Fruit fly (Drosophila melanogaster): ENCODE results near the gene crp.

DNA sequence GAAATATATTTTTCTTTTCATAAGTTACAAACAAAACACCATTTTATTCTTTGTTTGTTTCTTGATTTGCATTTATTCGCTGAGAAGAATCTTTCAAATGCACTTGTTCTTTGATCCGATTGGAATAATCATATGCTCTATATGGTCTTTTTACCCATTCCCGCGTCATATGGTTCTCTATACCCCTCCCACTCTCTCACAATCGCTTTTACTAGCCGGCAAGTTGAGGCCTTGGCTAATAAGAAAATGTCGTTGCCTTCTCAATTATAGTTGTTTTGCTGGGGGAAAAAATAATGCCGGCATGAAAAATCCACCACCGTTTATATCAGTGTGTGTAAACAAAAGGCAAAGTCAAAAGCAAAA, 18.7 kb downstream of the crp start:
- TF ChIP-seq usp (GFP tag; optimal IDR thresholded peaks at IDR 0.05) (no peak), psq (GFP tag; optimal IDR thresholded peaks at IDR 0.05) (no peak), Hnf4 (GFP tag; optimal IDR thresholded peaks at IDR 0.05) (no peak), Jra (GFP tag; optimal IDR thresholded peaks at IDR 0.05) (no peak), Dfd (GFP tag; optimal IDR thresholded peaks at IDR 0.05) (no peak), lola (GFP tag; optimal IDR thresholded peaks at IDR 0.05) (no peak), Abd-B (GFP tag; optimal IDR thresholded peaks at IDR 0.05) (no peak), Hr83 (GFP tag; optimal IDR thresholded peaks at IDR 0.05; ENCODE audit: poor library complexity, severe bottlenecking) (no peak)

Measured in whole organism, wandering third instar larva.